2 fruit fly cellular contexts compared by ENCODE assay signal in genomic region chr3L:17153478-17153877, dm6.
TF ChIP-seq lines count a peak whose summit lies in the region.

No protein-coding gene starts in this region.

- TF ChIP-seq CTCF in S2 (optimal IDR thresholded peaks at IDR 0.05; lab: Kevin White, UChicago): peak; percentile 61 to 68
- TF ChIP-seq CTCF in whole organism, embryonic (GFP tag; optimal IDR thresholded peaks at IDR 0.05; lab: Kevin White, UChicago): peak; percentile 71

TF ChIP-seq in whole organism, embryonic, 481 proteins besides CTCF, POLR2A, EP300 and RAD21:
- no peak for TF ChIP-seq corto (GFP tag; optimal IDR thresholded peaks at IDR 0.05; lab: Kevin White, UChicago)
- no peak for TF ChIP-seq CG12942 (GFP tag; optimal IDR thresholded peaks at IDR 0.05; lab: Kevin White, UChicago)
- no peak for TF ChIP-seq btn (GFP tag; optimal IDR thresholded peaks at IDR 0.05; lab: Kevin White, UChicago)
- no peak for TF ChIP-seq Kr (GFP tag; optimal IDR thresholded peaks at IDR 0.05; lab: Kevin White, UChicago)
- TF ChIP-seq dysf (GFP tag; IDR thresholded peaks at IDR 0.05; lab: Robert Waterston, UW): 0 out of 3 replicates have a peak, but pooled peaks have one; percentile 8
- no peak for TF ChIP-seq luna (GFP tag; optimal IDR thresholded peaks at IDR 0.05; lab: Kevin White, UChicago)
TF ChIP-seq in whole organism, embryonic: peak in this region for 1.
